Worm (Caenorhabditis elegans) whole organism, early embryonic: ENCODE measurements around the gene mtm-5.

ENCODE experiments used
- B0310.2 ChIP-seq: sonication (generic microtip); optimal IDR thresholded peaks from 2 replicates; lab custom pipeline; 2016; ENCODE audit warnings: mild to moderate bottlenecking, missing genetic modification characterization, missing compliant biosample characterization
- F13C5.2 ChIP-seq: sonication (generic microtip); optimal IDR thresholded peaks from 2 replicates; lab custom pipeline; 2017; ENCODE audit warnings: mild to moderate bottlenecking, missing genetic modification characterization, inconsistent platforms, missing compliant biosample characterization
- aly-1 ChIP-seq: sonication (generic microtip); optimal IDR thresholded peaks from 2 replicates; lab custom pipeline; 2016; ENCODE audit warnings: missing genetic modification characterization, missing compliant biosample characterization
- ama-1 ChIP-seq: fragments of 150-350 bp; optimal IDR thresholded peaks from 2 replicates; lab custom pipeline; 2014
- ceh-13 ChIP-seq: fragments of 200-800 bp; sonication (Bioruptor generic); optimal IDR thresholded peaks from 2 replicates; lab custom pipeline; 2018; ENCODE audit warnings: mild to moderate bottlenecking, missing genetic modification characterization, missing compliant biosample characterization
- ceh-36 ChIP-seq: sonication (generic microtip); optimal IDR thresholded peaks from 2 replicates; lab custom pipeline; 2016; ENCODE audit warnings: missing genetic modification characterization, inconsistent platforms, missing compliant biosample characterization
- ets-7 ChIP-seq: sonication (generic microtip); optimal IDR thresholded peaks from 2 replicates; lab custom pipeline; 2016; ENCODE audit warnings: missing genotype, missing genetic modification characterization, missing compliant biosample characterization
- flt-1 ChIP-seq: fragments of 200-800 bp; sonication (Bioruptor generic); IDR thresholded peaks from 2 replicates; pipeline ENCODE4 v1.3.6; 2022; ENCODE audit warnings: missing genetic modification characterization, missing compliant biosample characterization
- hmbx-1 ChIP-seq: sonication (generic microtip); optimal IDR thresholded peaks from 2 replicates; lab custom pipeline; 2016; ENCODE audit warnings: mild to moderate bottlenecking, missing genetic modification characterization, missing compliant biosample characterization
- hmg-4 ChIP-seq: fragments of 200-800 bp; sonication (Bioruptor generic); optimal IDR thresholded peaks from 2 replicates; lab custom pipeline; 2018; ENCODE audit warnings: mild to moderate bottlenecking, missing genetic modification characterization, missing compliant biosample characterization
- hnd-1 ChIP-seq: sonication (generic microtip); optimal IDR thresholded peaks from 2 replicates; lab custom pipeline; 2016; ENCODE audit warnings: missing genetic modification characterization, missing compliant biosample characterization
- pes-1 ChIP-seq: fragments of 200-800 bp; sonication (Bioruptor generic); IDR thresholded peaks from 2 replicates; pipeline ENCODE4 v1.3.6; 2022; ENCODE audit warnings: missing genetic modification reagents, missing genetic modification characterization, missing compliant biosample characterization
- scrt-1 ChIP-seq: fragments of 200-800 bp; sonication (Bioruptor generic); IDR thresholded peaks from 2 replicates; pipeline ENCODE4 v1.3.6; 2022; ENCODE audit warnings: missing genetic modification characterization, missing compliant biosample characterization
- sea-1 ChIP-seq: fragments of 200-800 bp; sonication (Bioruptor generic); conservative IDR thresholded peaks from 2 replicates; pipeline ENCODE4 v1.3.6; 2022; ENCODE audit warnings: missing genetic modification characterization, missing compliant biosample characterization
- tbx-11 ChIP-seq: fragments of 200-800 bp; sonication (Bioruptor generic); IDR thresholded peaks from 2 replicates; pipeline ENCODE4 v1.3.6; 2022; ENCODE audit warnings: missing genetic modification characterization, missing compliant biosample characterization
- tbx-37 ChIP-seq: fragments of 200-800 bp; sonication (Bioruptor generic); conservative IDR thresholded peaks from 2 replicates; pipeline ENCODE4 v1.3.6; 2022; ENCODE audit warnings: missing genetic modification reagents, missing genetic modification characterization, missing compliant biosample characterization
- tra-4 ChIP-seq: sonication (generic microtip); optimal IDR thresholded peaks from 2 replicates; lab custom pipeline; 2017; ENCODE audit warnings: missing genetic modification characterization, missing compliant biosample characterization

mtm-5 gene

ce11 chrX:5255320-5255719, 12.1 kb upstream of the mtm-5 start:
- TF ChIP-seq tra-4 (tag; lab: Kevin White, UChicago) (no peak), sea-1 (no peak), scrt-1 (GFP tag; lab: Robert Waterston, UW) (no peak), hnd-1 (tag; lab: Kevin White, UChicago) (no peak), tbx-11 (GFP tag; lab: Robert Waterston, UW) (no peak), ama-1 (lab: Kevin White, UChicago) (no peak), ets-7 (no peak), F13C5.2 (tag; lab: Kevin White, UChicago) (no peak), flt-1 (GFP tag; lab: Robert Waterston, UW) (no peak), aly-1 (tag; lab: Kevin White, UChicago) (no peak), B0310.2 (tag; lab: Kevin White, UChicago) (no peak), ceh-36 (tag; lab: Kevin White, UChicago) (no peak), hmbx-1 (tag; lab: Kevin White, UChicago) (no peak)

ce11 chrX:5254894-5255293, 11.7 kb upstream of the mtm-5 start, which contains the start of gene nspg-13:
TSS of gene nspg-13 (plus strand) at chrX:5255194.
- no peak for TF ChIP-seq tra-4 (tag; lab: Kevin White, UChicago)
- TF ChIP-seq hmg-4 (GFP tag; lab: Kevin White, UChicago), result no peak
- TF ChIP-seq hmbx-1 (tag; lab: Kevin White, UChicago), result no peak
- no peak for TF ChIP-seq pes-1 (GFP tag; lab: Robert Waterston, UW)
- TF ChIP-seq scrt-1 (GFP tag; lab: Robert Waterston, UW), result no peak
- TF ChIP-seq tbx-37 (GFP tag; lab: Robert Waterston, UW), result no peak
- TF ChIP-seq ceh-36 (tag; lab: Kevin White, UChicago), result no peak

- TF ChIP-seq ceh-13 (no peak), ama-1 (lab: Kevin White, UChicago) (no peak), flt-1 (GFP tag; lab: Robert Waterston, UW) (no peak)
These were observed 9.6 kb upstream of the mtm-5 start, which contains the start of gene nspg-14 for ce11 chrX:5252798-5253197. TSS of gene nspg-14 (plus strand) at chrX:5253047.

ce11 chrX:5249603-5250002, 6.4 kb upstream of the mtm-5 start, which contains the start of gene Y34B4A.10:
TSS of gene Y34B4A.10 (plus strand) at chrX:5249903.
- TF ChIP-seq hnd-1 (tag; lab: Kevin White, UChicago) (no peak), ceh-36 (tag; lab: Kevin White, UChicago) (no peak), pes-1 (GFP tag; lab: Robert Waterston, UW) (no peak), hmg-4 (GFP tag; lab: Kevin White, UChicago) (no peak)

ce11 chrX:5248754-5249153, 5.5 kb upstream of the mtm-5 start:
- TF ChIP-seq aly-1 (tag; lab: Kevin White, UChicago) (no peak), pes-1 (GFP tag; lab: Robert Waterston, UW) (no peak), scrt-1 (GFP tag; lab: Robert Waterston, UW) (no peak), tbx-11 (GFP tag; lab: Robert Waterston, UW) (no peak), ets-7 (no peak), flt-1 (GFP tag; lab: Robert Waterston, UW) (no peak)

- TF ChIP-seq sea-1, result 0 out of 2 replicates have a peak, but pooled peaks have one; percentile 8
- TF ChIP-seq flt-1 (GFP tag; lab: Robert Waterston, UW), result peak; percentile 45; the same call in 1 of the 2 replicates
- TF ChIP-seq B0310.2 (tag; lab: Kevin White, UChicago), result peak; percentile 29
- no peak for TF ChIP-seq tbx-37 (GFP tag; lab: Robert Waterston, UW)
- no peak for TF ChIP-seq ets-7
These were observed 833 bp upstream of the mtm-5 start, which contains the start of gene Y34B4A.7 for ce11 chrX:5244041-5244440. TSS of gene Y34B4A.7 (plus strand) at chrX:5244337.

ce11 chrX:5238246-5238645, 5.0 kb downstream of the mtm-5 start:
- TF ChIP-seq ets-7 (no peak), tbx-11 (GFP tag; lab: Robert Waterston, UW) (no peak), tra-4 (tag; lab: Kevin White, UChicago) (no peak), aly-1 (tag; lab: Kevin White, UChicago) (no peak), pes-1 (GFP tag; lab: Robert Waterston, UW) (no peak), ceh-13 (no peak), hnd-1 (tag; lab: Kevin White, UChicago) (no peak), F13C5.2 (tag; lab: Kevin White, UChicago) (no peak), B0310.2 (tag; lab: Kevin White, UChicago) (no peak), hmbx-1 (tag; lab: Kevin White, UChicago) (no peak), tbx-37 (GFP tag; lab: Robert Waterston, UW) (no peak), ceh-36 (tag; lab: Kevin White, UChicago) (no peak), hmg-4 (GFP tag; lab: Kevin White, UChicago) (no peak), scrt-1 (GFP tag; lab: Robert Waterston, UW) (no peak), sea-1 (no peak)

ce11 chrX:5226265-5226664, 16.9 kb downstream of the mtm-5 start, which contains the start of gene H28G03.3:
TSS of gene H28G03.3 (minus strand) at chrX:5226365.
- TF ChIP-seq F13C5.2 (tag; lab: Kevin White, UChicago) (no peak), tra-4 (tag; lab: Kevin White, UChicago) (no peak), hmg-4 (GFP tag; lab: Kevin White, UChicago) (no peak), aly-1 (tag; lab: Kevin White, UChicago) (no peak), flt-1 (GFP tag; lab: Robert Waterston, UW) (no peak), ets-7 (no peak), sea-1 (no peak), ceh-36 (tag; lab: Kevin White, UChicago) (no peak), tbx-37 (GFP tag; lab: Robert Waterston, UW) (no peak), hmbx-1 (tag; lab: Kevin White, UChicago) (no peak)
